Fruit fly (Drosophila melanogaster) whole organism, embryonic: ENCODE results near the gene alpha-Est8.
A peak's percentile ranks its signal among the peaks of the same experiment; 100 is the strongest.

Experiments
- Bgb ChIP-seq: fragments of 200-800 bp; sonication (Bioruptor generic); IDR thresholded peaks from 2 replicates; pipeline ENCODE4 v1.3.6; 2022; ENCODE audit warnings: missing biosample characterization, missing genetic modification characterization; ENCODE audit not compliant: partially characterized antibody
- CG10209 ChIP-seq: fragments of 200-800 bp; sonication (Bioruptor generic); optimal IDR thresholded peaks from 3 replicates; lab custom pipeline; 2017; ENCODE audit warnings: missing biosample characterization, mild to moderate bottlenecking, missing genetic modification characterization, missing genetic modification reagents
- CG10267 ChIP-seq: fragments of 200-800 bp; sonication (Bioruptor generic); optimal IDR thresholded peaks from 2 replicates; lab custom pipeline; 2018; ENCODE audit warnings: missing biosample characterization, mild to moderate bottlenecking, missing genetic modification characterization, moderate library complexity
- CG12744 ChIP-seq: fragments of 200-800 bp; sonication (Bioruptor generic); optimal IDR thresholded peaks from 2 replicates; lab custom pipeline; 2016; ENCODE audit warnings: missing biosample characterization, missing genetic modification characterization
- CG12942 ChIP-seq: fragments of 200-800 bp; sonication (Bioruptor generic); optimal IDR thresholded peaks from 3 replicates; lab custom pipeline; 2016; ENCODE audit warnings: missing biosample characterization, missing genetic modification characterization
- CG15514 ChIP-seq: fragments of 200-800 bp; sonication (Bioruptor generic); optimal IDR thresholded peaks from 3 replicates; lab custom pipeline; 2017; ENCODE audit warnings: missing biosample characterization, missing genetic modification characterization, mild to moderate bottlenecking, moderate library complexity, missing genetic modification reagents
- CG1647 ChIP-seq: fragments of 200-800 bp; sonication (Bioruptor generic); optimal IDR thresholded peaks from 3 replicates; lab custom pipeline; 2016; ENCODE audit warnings: missing biosample characterization, missing genetic modification characterization
- CG16779 ChIP-seq: fragments of 200-800 bp; sonication (Bioruptor generic); IDR thresholded peaks from 2 replicates; pipeline ENCODE4 v1.3.6; 2022; ENCODE audit warnings: missing biosample characterization, missing genetic modification characterization
- CG16813 ChIP-seq: fragments of 200-800 bp; sonication (Bioruptor generic); IDR thresholded peaks from 3 replicates; pipeline ENCODE4 v1.3.6; 2022; ENCODE audit warnings: missing biosample characterization, missing genetic modification characterization; ENCODE audit not compliant: partially characterized antibody
- CG17385 ChIP-seq: fragments of 200-800 bp; sonication (Bioruptor generic); optimal IDR thresholded peaks from 3 replicates; lab custom pipeline; 2018; ENCODE audit warnings: missing biosample characterization, mild to moderate bottlenecking, missing genetic modification characterization
- CG2129 ChIP-seq: fragments of 200-800 bp; sonication (Bioruptor generic); IDR thresholded peaks from 2 replicates; pipeline ENCODE4 v1.3.6; 2022; ENCODE audit warnings: missing biosample characterization, missing genetic modification characterization; ENCODE audit not compliant: partially characterized antibody
- CG31365 ChIP-seq: fragments of 200-800 bp; sonication (Bioruptor generic); optimal IDR thresholded peaks from 2 replicates; lab custom pipeline; 2018; ENCODE audit warnings: missing biosample characterization, mild to moderate bottlenecking, missing genetic modification characterization
- CG31388 ChIP-seq: fragments of 200-800 bp; sonication (Bioruptor generic); optimal IDR thresholded peaks from 2 replicates; lab custom pipeline; 2016; ENCODE audit warnings: missing biosample characterization, missing genetic modification characterization
- CG34376 ChIP-seq: fragments of 200-800 bp; sonication (Bioruptor generic); optimal IDR thresholded peaks from 2 replicates; lab custom pipeline; 2018; ENCODE audit warnings: missing biosample characterization, mild to moderate bottlenecking, missing genetic modification characterization
- CG34422 ChIP-seq: fragments of 200-800 bp; sonication (Bioruptor generic); IDR thresholded peaks from 3 replicates; pipeline ENCODE4 v1.3.6; 2022; ENCODE audit warnings: missing biosample characterization, missing genetic modification characterization
- CG4854 ChIP-seq: fragments of 200-800 bp; sonication (Bioruptor generic); optimal IDR thresholded peaks from 2 replicates; lab custom pipeline; 2016; ENCODE audit warnings: missing biosample characterization, missing genetic modification characterization, inconsistent platforms
- CG5245 ChIP-seq: fragments of 200-800 bp; sonication (Bioruptor generic); optimal IDR thresholded peaks from 3 replicates; lab custom pipeline; 2016; ENCODE audit warnings: missing biosample characterization, missing genetic modification characterization
- CG6175 ChIP-seq: fragments of 200-800 bp; sonication (Bioruptor generic); IDR thresholded peaks from 3 replicates; pipeline ENCODE4 v1.3.6; 2022; ENCODE audit warnings: missing biosample characterization, missing genetic modification characterization
- CG7372 ChIP-seq: fragments of 200-800 bp; sonication (Bioruptor generic); IDR thresholded peaks from 2 replicates; pipeline ENCODE4 v1.3.6; 2022; ENCODE audit warnings: missing biosample characterization, missing genetic modification characterization
- CG7556 ChIP-seq: fragments of 200-800 bp; sonication (Bioruptor generic); optimal IDR thresholded peaks from 2 replicates; lab custom pipeline; 2017; ENCODE audit warnings: missing biosample characterization, mild to moderate bottlenecking, missing genetic modification characterization
- CG9437 ChIP-seq: fragments of 200-800 bp; sonication (Bioruptor generic); optimal IDR thresholded peaks from 2 replicates; lab custom pipeline; 2018; ENCODE audit warnings: missing biosample characterization, mild to moderate bottlenecking, missing genetic modification characterization
- CG9727 ChIP-seq: fragments of 200-800 bp; sonication (Bioruptor generic); optimal IDR thresholded peaks from 3 replicates; lab custom pipeline; 2017; ENCODE audit warnings: missing biosample characterization, mild to moderate bottlenecking, missing genetic modification characterization
- Chrac-16 ChIP-seq: fragments of 200-800 bp; sonication (Bioruptor generic); optimal IDR thresholded peaks from 3 replicates; lab custom pipeline; 2016; ENCODE audit warnings: missing biosample characterization, missing genetic modification characterization
- Deaf1 ChIP-seq: fragments of 200-800 bp; optimal IDR thresholded peaks from 3 replicates; lab custom pipeline; 2019; ENCODE audit warnings: missing biosample characterization, mild to moderate bottlenecking, missing genetic modification characterization, moderate library complexity
- Dp ChIP-seq: fragments of 200-800 bp; sonication (Bioruptor generic); optimal IDR thresholded peaks from 2 replicates; lab custom pipeline; 2018; ENCODE audit warnings: missing biosample characterization, mild to moderate bottlenecking, missing genetic modification characterization, moderate library complexity
- Fer2 ChIP-seq: fragments of 200-800 bp; sonication (Bioruptor generic); optimal IDR thresholded peaks from 2 replicates; lab custom pipeline; 2018; ENCODE audit warnings: missing biosample characterization, mild to moderate bottlenecking, missing genetic modification characterization, moderate library complexity
- Fer3 ChIP-seq: fragments of 200-800 bp; sonication (Bioruptor generic); optimal IDR thresholded peaks from 2 replicates; lab custom pipeline; 2018; ENCODE audit warnings: missing biosample characterization, mild to moderate bottlenecking, missing genetic modification characterization, moderate library complexity
- HLHmδ ChIP-seq: fragments of 200-800 bp; sonication (Bioruptor generic); optimal IDR thresholded peaks from 2 replicates; lab custom pipeline; 2018; ENCODE audit warnings: missing biosample characterization, mild to moderate bottlenecking, missing genetic modification characterization, moderate library complexity
- Hmx ChIP-seq: fragments of 200-800 bp; sonication (Bioruptor generic); optimal IDR thresholded peaks from 2 replicates; lab custom pipeline; 2016; ENCODE audit warnings: missing biosample characterization, missing genetic modification characterization
- MBD-R2 ChIP-seq: fragments of 200-800 bp; sonication (Bioruptor generic); IDR thresholded peaks from 2 replicates; pipeline ENCODE4 v1.3.6; 2022; ENCODE audit warnings: missing biosample characterization, missing genetic modification characterization
- Nf-YA ChIP-seq: fragments of 200-800 bp; sonication (Bioruptor generic); IDR thresholded peaks from 2 replicates; pipeline ENCODE4 v1.3.6; 2022; ENCODE audit warnings: missing biosample characterization, missing genetic modification characterization
- Oli ChIP-seq: fragments of 200-800 bp; sonication (Bioruptor generic); optimal IDR thresholded peaks from 2 replicates; lab custom pipeline; 2018; ENCODE audit warnings: missing biosample characterization, mild to moderate bottlenecking, missing genetic modification characterization, moderate library complexity
- Scr ChIP-seq: fragments of 200-800 bp; sonication (Bioruptor generic); IDR thresholded peaks from 2 replicates; pipeline ENCODE4 v1.3.6; 2022; ENCODE audit warnings: missing biosample characterization, missing genetic modification characterization; ENCODE audit not compliant: partially characterized antibody
- TFAM ChIP-seq: fragments of 200-800 bp; sonication (Bioruptor generic); optimal IDR thresholded peaks from 2 replicates; lab custom pipeline; 2017; ENCODE audit warnings: missing biosample characterization, missing genetic modification characterization, inconsistent platforms
- Trl ChIP-seq, 3 experiments: fragments of >200 bp in 2 of 3; fragments of 200-800 bp in 1 of 3; sonication (Bioruptor generic) in 1 of 3; optimal IDR thresholded peaks; 2 replicates in 1 of 3; 3 replicates in 2 of 3; lab custom pipeline; 2016 to 2017; ENCODE audit warnings: missing biosample characterization in 1 of 3, missing genetic modification characterization in 1 of 3
- amos ChIP-seq: fragments of 200-800 bp; sonication (Bioruptor generic); IDR thresholded peaks from 2 replicates; pipeline ENCODE4 v1.3.6; 2022; ENCODE audit warnings: missing biosample characterization, missing genetic modification characterization; ENCODE audit not compliant: partially characterized antibody
- bab2 ChIP-seq: fragments of 200-800 bp; sonication (Bioruptor generic); optimal IDR thresholded peaks from 2 replicates; lab custom pipeline; 2016; ENCODE audit warnings: missing biosample characterization, missing genetic modification characterization
- cad ChIP-seq: fragments of >200 bp; optimal IDR thresholded peaks from 2 replicates; lab custom pipeline; 2017; ENCODE audit warnings: missing biosample characterization, missing genetic modification characterization
- chif ChIP-seq, 2 experiments: fragments of 200-800 bp; sonication (Bioruptor generic); optimal IDR thresholded peaks; 3 replicates each; lab custom pipeline; 2016; ENCODE audit warnings: missing biosample characterization in 2 of 2, missing genetic modification characterization in 2 of 2
- da ChIP-seq: fragments of 200-800 bp; sonication (Bioruptor generic); optimal IDR thresholded peaks from 2 replicates; lab custom pipeline; 2016; ENCODE audit warnings: missing biosample characterization, missing genetic modification characterization
- exex ChIP-seq: fragments of 200-800 bp; sonication (Bioruptor generic); optimal IDR thresholded peaks from 4 replicates; lab custom pipeline; 2018; ENCODE audit warnings: missing biosample characterization, mild to moderate bottlenecking, missing genetic modification characterization, moderate library complexity
- gem ChIP-seq: fragments of 200-800 bp; sonication (Bioruptor generic); optimal IDR thresholded peaks from 2 replicates; lab custom pipeline; 2019; ENCODE audit warnings: missing biosample characterization, mild to moderate bottlenecking, missing genetic modification characterization, moderate library complexity
- her ChIP-seq: fragments of 200-800 bp; sonication (Bioruptor generic); optimal IDR thresholded peaks from 2 replicates; lab custom pipeline; 2016; ENCODE audit warnings: missing biosample characterization, missing genetic modification characterization
- lmd ChIP-seq: fragments of 200-800 bp; sonication (Bioruptor generic); IDR thresholded peaks from 2 replicates; pipeline ENCODE4 v1.3.6; 2022; ENCODE audit warnings: missing biosample characterization, missing genetic modification characterization
- onecut ChIP-seq: fragments of 200-800 bp; sonication (Bioruptor generic); IDR thresholded peaks from 2 replicates; pipeline ENCODE4 v1.3.6; 2022; ENCODE audit warnings: missing biosample characterization, missing genetic modification characterization
- phol ChIP-seq: fragments of 200-800 bp; sonication (Bioruptor generic); optimal IDR thresholded peaks from 3 replicates; lab custom pipeline; 2018; ENCODE audit warnings: missing biosample characterization, mild to moderate bottlenecking, missing genetic modification characterization, moderate library complexity
- tup ChIP-seq: fragments of 200-800 bp; sonication (Bioruptor generic); optimal IDR thresholded peaks from 2 replicates; lab custom pipeline; 2016; ENCODE audit warnings: missing biosample characterization, mild to moderate bottlenecking, missing genetic modification characterization, moderate library complexity
- twi ChIP-seq: fragments of 200-800 bp; optimal IDR thresholded peaks from 2 replicates; lab custom pipeline; 2019; ENCODE audit warnings: missing biosample characterization, mild to moderate bottlenecking, missing genetic modification characterization, moderate library complexity
- z ChIP-seq: fragments of 200-800 bp; sonication (Bioruptor generic); IDR thresholded peaks from 3 replicates; pipeline ENCODE4 v1.3.6; 2022; ENCODE audit warnings: missing biosample characterization, missing genetic modification characterization
- zf30C ChIP-seq: fragments of 200-800 bp; sonication (Bioruptor generic); optimal IDR thresholded peaks from 3 replicates; lab custom pipeline; 2018; ENCODE audit warnings: missing biosample characterization, mild to moderate bottlenecking, missing genetic modification characterization

alpha-Est8 gene

DNA sequence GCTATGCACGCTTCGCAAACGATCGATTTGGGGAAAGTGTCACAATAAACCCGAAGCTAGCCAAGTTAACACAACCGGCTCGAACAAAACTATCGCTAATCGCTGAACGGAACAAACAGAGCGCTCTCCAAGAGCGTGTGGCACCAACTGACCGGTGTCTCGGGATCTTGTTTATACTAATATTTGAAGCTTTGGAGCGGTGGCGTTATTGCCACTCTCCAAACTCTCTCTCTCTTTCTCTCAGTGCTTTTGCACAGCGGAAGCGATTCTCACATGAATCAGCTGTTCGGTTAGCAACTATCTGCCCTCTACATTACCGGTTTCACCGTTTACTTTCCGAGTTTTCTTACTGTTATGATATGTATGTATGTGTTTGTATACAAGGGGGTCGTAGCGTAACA is 24.0 kb downstream of the alpha-Est8 start (continued):
- no peak for TF ChIP-seq Dp
- no peak for TF ChIP-seq CG16813 (GFP tag; lab: Robert Waterston, UW)
- no peak for TF ChIP-seq MBD-R2 (GFP tag; lab: Robert Waterston, UW)
- TF ChIP-seq CG10209 (GFP tag; lab: Kevin White, UChicago) = no peak
- TF ChIP-seq CG7556 = no peak
- TF ChIP-seq z (GFP tag; lab: Robert Waterston, UW) = no peak
- no peak for TF ChIP-seq Chrac-16
- TF ChIP-seq CG12942 (GFP tag; lab: Kevin White, UChicago) = no peak
- TF ChIP-seq CG15514 (GFP tag; lab: Kevin White, UChicago) = peak; percentile 9
- TF ChIP-seq Fer3 (tag; lab: Kevin White, UChicago) = no peak
- TF ChIP-seq Oli (tag; lab: Kevin White, UChicago) = no peak
- peak; percentile 74 for TF ChIP-seq Deaf1 (tag; lab: Kevin White, UChicago)
- no peak for TF ChIP-seq chif (GFP tag; optimal IDR thresholded peaks at IDR 0.05; lab: Kevin White, UChicago)
- TF ChIP-seq Bgb = peak; percentile 63; the same call in 1 of the 2 replicates
- no peak for TF ChIP-seq CG4854 (GFP tag; lab: Kevin White, UChicago)
- no peak for TF ChIP-seq CG5245 (GFP tag; lab: Kevin White, UChicago)
- no peak for TF ChIP-seq CG31388 (GFP tag; lab: Kevin White, UChicago)
- TF ChIP-seq CG12744 (GFP tag; lab: Kevin White, UChicago) = no peak
- TF ChIP-seq lmd = no peak
- no peak for TF ChIP-seq CG9437 (GFP tag; lab: Kevin White, UChicago)
- TF ChIP-seq CG9727 (GFP tag; lab: Kevin White, UChicago) = no peak
- no peak for TF ChIP-seq tup
- no peak for TF ChIP-seq CG1647 (GFP tag; lab: Kevin White, UChicago)
- TF ChIP-seq phol = no peak
- no peak for TF ChIP-seq bab2 (GFP tag; lab: Kevin White, UChicago)
- TF ChIP-seq Hmx = no peak
- TF ChIP-seq CG34376 (GFP tag; lab: Kevin White, UChicago) = peak; percentile 41
- TF ChIP-seq da (GFP tag; lab: Kevin White, UChicago) = no peak
- TF ChIP-seq HLHmδ (GFP tag; lab: Kevin White, UChicago) = no peak
- peak; percentile 12 for TF ChIP-seq CG17385 (GFP tag; lab: Kevin White, UChicago)
- 0 out of 3 replicates have a peak, but pooled peaks have one; percentile 60 for TF ChIP-seq CG6175
- peak; percentile 71 to 91 for TF ChIP-seq Trl (optimal IDR thresholded peaks at IDR 0.05; lab: Kevin White, UChicago)
- TF ChIP-seq Trl (GFP tag; optimal IDR thresholded peaks at IDR 0.05; lab: Kevin White, UChicago) = peak; percentile 19
- TF ChIP-seq CG31365 (tag; lab: Kevin White, UChicago) = no peak
- no peak for TF ChIP-seq her
- no peak for TF ChIP-seq CG7372 (GFP tag; lab: Robert Waterston, UW)
- TF ChIP-seq CG10267 (tag; lab: Kevin White, UChicago) = no peak
- TF ChIP-seq Nf-YA = no peak
- TF ChIP-seq zf30C = no peak
- TF ChIP-seq TFAM (GFP tag; lab: Kevin White, UChicago) = no peak
- peak; percentile 47; the same call in 1 of the 3 replicates for TF ChIP-seq CG34422
- TF ChIP-seq exex = peak; percentile 6
- TF ChIP-seq CG2129 (GFP tag; lab: Robert Waterston, UW) = no peak
- TF ChIP-seq CG16779 (GFP tag; lab: Robert Waterston, UW) = 0 out of 2 replicates have a peak, but pooled peaks have one; percentile 18
- no peak for TF ChIP-seq gem
- no peak; the same call in 1 of the 2 replicates for TF ChIP-seq amos
- TF ChIP-seq twi (tag; lab: Kevin White, UChicago) = no peak
- peak; percentile 46; the same call in 1 of the 2 replicates for TF ChIP-seq onecut
- TF ChIP-seq Fer2 = no peak
- TF ChIP-seq Scr (GFP tag; lab: Robert Waterston, UW) = no peak; the same call in 1 of the 2 replicates
- TF ChIP-seq cad = no peak
